Fruit fly (Drosophila melanogaster) whole organism, wandering third instar larva: ENCODE data around the gene lilli.

ENCODE experiments used
- Abd-B ChIP-seq: fragments of >200 bp; optimal IDR thresholded peaks from 2 replicates; lab custom pipeline; 2017; ENCODE audit warnings: missing biosample characterization, missing genetic modification characterization
- Sp1 ChIP-seq: fragments of 200-800 bp; sonication (Bioruptor generic); optimal IDR thresholded peaks from 3 replicates; lab custom pipeline; 2019; ENCODE audit warnings: missing biosample characterization, mild to moderate bottlenecking, missing genetic modification characterization, moderate library complexity
- psq ChIP-seq: fragments of 200-800 bp; sonication (Bioruptor generic); optimal IDR thresholded peaks from 3 replicates; lab custom pipeline; 2017; ENCODE audit warnings: missing biosample characterization, mild to moderate bottlenecking, missing genetic modification characterization, moderate library complexity

DNA sequence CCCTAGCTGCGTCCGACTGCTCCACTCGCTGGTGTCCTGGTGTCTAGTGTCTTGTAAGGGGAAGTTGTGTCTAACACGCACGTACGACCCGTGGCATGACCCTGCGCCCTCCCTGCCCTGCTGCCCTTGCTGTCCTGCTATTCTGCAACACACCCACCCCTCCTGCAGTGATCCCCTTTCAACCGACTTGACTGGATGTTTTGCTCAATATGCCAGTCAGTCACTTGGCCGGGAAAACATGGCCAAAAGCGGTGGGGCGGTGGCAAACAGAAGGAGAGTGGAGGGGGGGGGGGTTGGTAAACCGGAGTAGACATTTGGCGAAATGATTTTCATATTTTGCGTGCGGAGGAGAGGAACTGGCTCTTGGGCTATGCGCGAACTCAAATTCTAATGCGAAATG is 44.9 kb downstream of the lilli start:
- TF ChIP-seq psq (GFP tag; lab: Kevin White, UChicago) (no peak), Sp1 (GFP tag; lab: Kevin White, UChicago) (no peak), Abd-B (no peak)
